Worm (Caenorhabditis elegans) whole organism, L4 larva: Measurements from ENCODE around the gene del-9.

ENCODE experiments used
- D1046.2 ChIP-seq: fragments of 200-800 bp; sonication (Bioruptor generic); IDR thresholded peaks from 2 replicates; pipeline ENCODE4 v1.3.6; 2022; ENCODE audit warnings: missing genetic modification characterization, missing compliant biosample characterization
- F37D6.2 ChIP-seq: sonication (generic microtip); optimal IDR thresholded peaks from 2 replicates; lab custom pipeline; 2016; ENCODE audit warnings: mild to moderate bottlenecking, missing genetic modification characterization, missing compliant biosample characterization
- F49E8.2 ChIP-seq: sonication (generic microtip); optimal IDR thresholded peaks from 2 replicates; lab custom pipeline; 2016; ENCODE audit warnings: missing compliant biosample characterization, mild to moderate bottlenecking, missing genetic modification characterization, borderline replicate concordance
- Y48G9A.11 ChIP-seq: fragments of 200-800 bp; sonication (Bioruptor generic); IDR thresholded peaks from 2 replicates; pipeline ENCODE4 v1.3.6; 2022; ENCODE audit warnings: missing genetic modification reagents, missing genetic modification characterization, missing compliant biosample characterization
- Y5F2A.4 ChIP-seq: fragments of 200-800 bp; sonication (Bioruptor generic); optimal IDR thresholded peaks from 2 replicates; lab custom pipeline; 2018; ENCODE audit warnings: mild to moderate bottlenecking, missing genetic modification characterization, missing compliant biosample characterization
- Y75B8A.6 ChIP-seq: fragments of 200-800 bp; sonication (Bioruptor generic); IDR thresholded peaks from 2 replicates; pipeline ENCODE4 v1.3.6; 2022; ENCODE audit warnings: missing genetic modification reagents, missing genetic modification characterization, missing compliant biosample characterization
- arid-1 ChIP-seq: fragments of 200-800 bp; sonication (Bioruptor generic); conservative IDR thresholded peaks from 2 replicates; pipeline ENCODE4 v1.3.6; 2022; ENCODE audit warnings: missing genetic modification reagents, missing genetic modification characterization, missing compliant biosample characterization
- ceh-20 ChIP-seq: fragments of 200-800 bp; sonication (Bioruptor generic); IDR thresholded peaks from 2 replicates; pipeline ENCODE4 v1.3.6; 2022; ENCODE audit warnings: missing genetic modification reagents, missing genetic modification characterization, missing compliant biosample characterization
- ceh-28 ChIP-seq: fragments of 150-350 bp; optimal IDR thresholded peaks from 2 replicates; lab custom pipeline; 2014; ENCODE audit warnings: missing biosample characterization, missing genetic modification reagents, missing genetic modification characterization
- ceh-82 ChIP-seq: sonication (generic microtip); optimal IDR thresholded peaks from 2 replicates; lab custom pipeline; 2017; ENCODE audit warnings: missing biosample characterization, missing genetic modification characterization
- ctbp-1 ChIP-seq: fragments of 200-800 bp; sonication (Bioruptor generic); IDR thresholded peaks from 2 replicates; pipeline ENCODE4 v1.3.6; 2022; ENCODE audit warnings: missing genetic modification reagents, missing genetic modification characterization, missing compliant biosample characterization
- dmd-8 ChIP-seq: fragments of 200-800 bp; sonication (Bioruptor generic); IDR thresholded peaks from 2 replicates; pipeline ENCODE4 v1.3.6; 2022; ENCODE audit warnings: missing genetic modification characterization, missing compliant biosample characterization
- dpl-1 ChIP-seq: fragments of 150-350 bp; optimal IDR thresholded peaks from 2 replicates; lab custom pipeline; 2014; ENCODE audit warnings: missing biosample characterization, missing genetic modification reagents, missing genetic modification characterization
- duxl-1 ChIP-seq: sonication (generic microtip); optimal IDR thresholded peaks from 2 replicates; lab custom pipeline; 2016; ENCODE audit warnings: mild to moderate bottlenecking, missing genetic modification characterization, moderate library complexity, missing compliant biosample characterization; ENCODE audit not compliant: poor library complexity
- egl-27 ChIP-seq: sonication (generic microtip); optimal IDR thresholded peaks from 3 replicates; lab custom pipeline; 2017; ENCODE audit warnings: missing biosample characterization, missing genetic modification reagents, missing genetic modification characterization
- fkh-10 ChIP-seq: fragments of 150-350 bp; optimal IDR thresholded peaks from 2 replicates; lab custom pipeline; 2014; ENCODE audit warnings: missing biosample characterization, missing genetic modification reagents, missing genetic modification characterization
- fos-1 ChIP-seq: fragments of 150-350 bp; optimal IDR thresholded peaks from 2 replicates; lab custom pipeline; 2014; ENCODE audit warnings: missing biosample characterization, missing genetic modification characterization
- gei-8 ChIP-seq: fragments of 200-800 bp; sonication (Bioruptor generic); optimal IDR thresholded peaks from 2 replicates; lab custom pipeline; 2018; ENCODE audit warnings: mild to moderate bottlenecking, missing genetic modification characterization, missing compliant biosample characterization
- hmg-1.1 ChIP-seq: fragments of 200-800 bp; sonication (Bioruptor generic); IDR thresholded peaks from 2 replicates; pipeline ENCODE4 v1.3.6; 2022; ENCODE audit warnings: missing genetic modification reagents, missing genetic modification characterization, missing compliant biosample characterization
- lim-7 ChIP-seq: fragments of 200-800 bp; sonication (Bioruptor generic); IDR thresholded peaks from 2 replicates; pipeline ENCODE4 v1.3.6; 2022; ENCODE audit warnings: missing genetic modification characterization, missing compliant biosample characterization
- lin-1 ChIP-seq: fragments of 200-800 bp; sonication (Bioruptor generic); IDR thresholded peaks from 2 replicates; pipeline ENCODE4 v1.3.6; 2022; ENCODE audit warnings: missing genetic modification reagents, missing genetic modification characterization, missing compliant biosample characterization
- lin-29 ChIP-seq: fragments of 200-800 bp; sonication (Bioruptor generic); IDR thresholded peaks from 2 replicates; pipeline ENCODE4 v1.3.6; 2022; ENCODE audit warnings: missing genetic modification reagents, missing genetic modification characterization, missing compliant biosample characterization
- lin-39 ChIP-seq: fragments of 150-350 bp; optimal IDR thresholded peaks from 2 replicates; lab custom pipeline; 2014; ENCODE audit warnings: missing biosample characterization, missing genetic modification reagents, missing genetic modification characterization
- lsy-2 ChIP-seq, 2 experiments: fragments of 150-350 bp in 1 of 2; sonication (generic microtip) in 1 of 2; optimal IDR thresholded peaks; 2 replicates each; lab custom pipeline; 2014 to 2017; ENCODE audit warnings: missing biosample characterization in 2 of 2, missing genetic modification characterization in 2 of 2
- madf-5 ChIP-seq, 2 experiments: fragments of 200-800 bp; sonication (Bioruptor generic); IDR thresholded peaks; 2 replicates each; pipeline ENCODE4 v1.3.6; 2022; ENCODE audit warnings: missing compliant biosample characterization in 2 of 2, missing genetic modification characterization in 2 of 2
- mep-1 ChIP-seq: fragments of 150-350 bp; sonication (generic microtip); optimal IDR thresholded peaks from 3 replicates; lab custom pipeline; 2014; ENCODE audit warnings: missing biosample characterization, missing genetic modification characterization
- nhr-102 ChIP-seq: sonication (generic microtip); optimal IDR thresholded peaks from 2 replicates; lab custom pipeline; 2016; ENCODE audit warnings: mild to moderate bottlenecking, missing genetic modification characterization, moderate library complexity, missing compliant biosample characterization
- nhr-237 ChIP-seq: sonication (generic microtip); optimal IDR thresholded peaks from 2 replicates; lab custom pipeline; 2017; ENCODE audit warnings: missing biosample characterization, missing genetic modification characterization
- nhr-25 ChIP-seq: sonication (generic microtip); optimal IDR thresholded peaks from 2 replicates; lab custom pipeline; 2017; ENCODE audit warnings: missing genetic modification characterization, mild to moderate bottlenecking, missing compliant biosample characterization, antibody characterized with exemption, moderate library complexity, borderline replicate concordance; ENCODE audit not compliant: insufficient read depth
- nhr-41 ChIP-seq: fragments of 200-800 bp; sonication (Bioruptor generic); IDR thresholded peaks from 2 replicates; pipeline ENCODE4 v1.3.6; 2022; ENCODE audit warnings: missing genetic modification reagents, missing genetic modification characterization, missing compliant biosample characterization
- nhr-6 ChIP-seq: fragments of 150-350 bp; optimal IDR thresholded peaks from 2 replicates; lab custom pipeline; 2014; ENCODE audit warnings: missing biosample characterization, missing genetic modification characterization
- pha-4 ChIP-seq, 2 experiments: fragments of 150-350 bp in 1 of 2; fragments of 200-800 bp in 1 of 2; sonication (Bioruptor generic) in 1 of 2; IDR thresholded peaks in 1 of 2; optimal IDR thresholded peaks in 1 of 2; 2 replicates each; pipeline versions ENCODE4 v1.3.6 to Lab custom; 2014 to 2022; ENCODE audit warnings: missing genetic modification characterization in 2 of 2, missing genetic modification reagents in 2 of 2, missing biosample characterization in 1 of 2, missing compliant biosample characterization in 1 of 2
- rbr-2 ChIP-seq: sonication (generic microtip); optimal IDR thresholded peaks from 2 replicates; lab custom pipeline; 2016; ENCODE audit warnings: missing genotype, missing genetic modification characterization, missing compliant biosample characterization
- saeg-2 ChIP-seq: fragments of 200-800 bp; sonication (Bioruptor generic); IDR thresholded peaks from 2 replicates; pipeline ENCODE4 v1.3.6; 2022; ENCODE audit warnings: missing genetic modification reagents, missing genetic modification characterization, missing compliant biosample characterization
- skn-1 ChIP-seq: fragments of 150-350 bp; optimal IDR thresholded peaks from 2 replicates; lab custom pipeline; 2014; ENCODE audit warnings: missing biosample characterization, missing genetic modification characterization
- snpc-1.2 ChIP-seq: fragments of 200-800 bp; sonication (Bioruptor generic); IDR thresholded peaks from 2 replicates; pipeline ENCODE4 v1.3.6; 2022; ENCODE audit warnings: missing genetic modification reagents, missing genetic modification characterization, missing compliant biosample characterization
- tag-97 ChIP-seq: fragments of 200-800 bp; sonication (Bioruptor generic); IDR thresholded peaks from 2 replicates; pipeline ENCODE4 v1.3.6; 2022; ENCODE audit warnings: missing genetic modification characterization, missing compliant biosample characterization
- tra-1 ChIP-seq: fragments of 200-800 bp; sonication (Bioruptor generic); IDR thresholded peaks from 2 replicates; pipeline ENCODE4 v1.3.6; 2022; ENCODE audit warnings: missing genetic modification reagents, missing genetic modification characterization, missing compliant biosample characterization
- unc-62 ChIP-seq, 3 experiments: fragments of 150-350 bp in 1 of 3; sonication (generic microtip); optimal IDR thresholded peaks in 2 of 3; peaks in 1 of 3; 1 replicate in 1 of 3; 2 replicates in 2 of 3; lab custom pipeline; 2014 to 2017; ENCODE audit warnings: missing biosample characterization in 3 of 3, missing genetic modification characterization in 3 of 3, missing genetic modification reagents in 3 of 3, missing genotype in 1 of 3
- zag-1 ChIP-seq: fragments of 150-350 bp; optimal IDR thresholded peaks from 2 replicates; lab custom pipeline; 2014; ENCODE audit warnings: missing biosample characterization, missing genetic modification characterization
- zip-11 ChIP-seq: fragments of 200-800 bp; sonication (Bioruptor generic); IDR thresholded peaks from 2 replicates; pipeline ENCODE4 v1.3.6; 2022; ENCODE audit warnings: missing genetic modification characterization, missing compliant biosample characterization
- ztf-11 ChIP-seq: fragments of 150-350 bp; optimal IDR thresholded peaks from 2 replicates; lab custom pipeline; 2014; ENCODE audit warnings: missing biosample characterization, missing genetic modification characterization

The del-9 gene

ce11 chrX:3644796-3645195 lies 27.7 kb upstream of the del-9 start, which contains the start of gene tmem-24:
Gene tmem-24 (minus strand): TSS chrX:3644896.
- TF ChIP-seq unc-62 (GFP tag; optimal IDR thresholded peaks at IDR 0.05 in 1 of 2; lab: Kevin White, UChicago) (peak in 1 of 2 experiments; percentile 11), unc-62 (tag; optimal IDR thresholded peaks at IDR 0.05; lab: Kevin White, UChicago) (no peak), nhr-237 (no peak), mep-1 (tag; lab: Kevin White, UChicago) (no peak), nhr-25 (tag; lab: Kevin White, UChicago) (no peak)

DNA sequence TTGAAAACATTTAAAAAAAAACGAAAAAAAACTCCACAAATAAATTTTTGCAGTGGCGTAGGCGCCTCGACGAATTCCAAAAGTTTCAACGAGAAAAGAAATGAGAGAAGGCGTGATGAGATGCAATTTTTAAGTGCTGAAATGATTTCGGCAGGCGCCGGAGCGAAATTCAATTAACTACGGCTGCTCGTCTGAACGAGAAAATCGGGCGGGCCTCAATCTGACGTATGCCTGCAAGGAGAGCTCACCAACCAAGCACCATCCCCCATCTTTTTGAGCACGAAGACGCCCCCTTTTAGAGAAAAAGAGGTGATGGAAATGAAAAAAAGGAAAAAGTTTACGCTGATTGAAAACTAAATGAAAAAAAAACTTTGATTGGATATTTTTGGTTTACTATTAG lies 17.7 kb upstream of the del-9 start:
- TF ChIP-seq nhr-6 (tag; lab: Kevin White, UChicago) (no peak), lsy-2 (tag; optimal IDR thresholded peaks at IDR 0.05; lab: Kevin White, UChicago) (no peak), zip-11 (GFP tag; lab: Robert Waterston, UW) (no peak), nhr-41 (GFP tag; lab: Robert Waterston, UW) (no peak), madf-5 (GFP tag; IDR thresholded peaks at IDR 0.05; lab: Robert Waterston, UW) (no peak), tra-1 (GFP tag; lab: Robert Waterston, UW) (no peak), skn-1 (no peak), pha-4 (GFP tag; IDR thresholded peaks at IDR 0.05; lab: Robert Waterston, UW) (no peak), pha-4 (tag; optimal IDR thresholded peaks at IDR 0.05; lab: Kevin White, UChicago) (no peak), fos-1 (tag; lab: Kevin White, UChicago) (no peak), snpc-1.2 (GFP tag; lab: Robert Waterston, UW) (no peak), ceh-20 (GFP tag; lab: Robert Waterston, UW) (no peak)

DNA sequence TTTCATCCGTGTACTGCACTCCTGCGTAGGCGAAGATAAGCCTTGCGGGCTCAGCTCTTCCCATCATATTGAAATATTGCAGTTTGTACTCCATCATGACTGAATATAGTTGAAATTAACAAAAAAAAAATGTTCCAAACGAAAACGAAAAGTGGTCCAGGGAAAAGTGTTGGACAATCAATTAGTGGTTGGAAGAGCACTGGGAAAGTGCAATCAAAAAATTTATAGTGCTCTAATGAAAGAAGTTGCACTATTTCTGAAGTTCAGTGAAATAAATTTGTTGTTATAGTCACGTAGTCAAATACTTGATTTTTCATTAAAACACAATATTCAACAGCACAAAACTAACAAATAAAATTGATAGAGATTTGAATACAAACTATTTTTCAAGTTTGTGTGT lies 16.5 kb upstream of the del-9 start, which contains the start of gene gst-11:
TSS of gene gst-11 (minus strand) at position 101 of the 400 bp plus-strand sequence.
- TF ChIP-seq unc-62 (GFP tag; optimal IDR thresholded peaks at IDR 0.05 in 1 of 2; lab: Kevin White, UChicago) (peak in 1 of 2 experiments; percentile 2), unc-62 (tag; optimal IDR thresholded peaks at IDR 0.05; lab: Kevin White, UChicago) (no peak), hmg-1.1 (GFP tag; lab: Robert Waterston, UW) (no peak)

DNA sequence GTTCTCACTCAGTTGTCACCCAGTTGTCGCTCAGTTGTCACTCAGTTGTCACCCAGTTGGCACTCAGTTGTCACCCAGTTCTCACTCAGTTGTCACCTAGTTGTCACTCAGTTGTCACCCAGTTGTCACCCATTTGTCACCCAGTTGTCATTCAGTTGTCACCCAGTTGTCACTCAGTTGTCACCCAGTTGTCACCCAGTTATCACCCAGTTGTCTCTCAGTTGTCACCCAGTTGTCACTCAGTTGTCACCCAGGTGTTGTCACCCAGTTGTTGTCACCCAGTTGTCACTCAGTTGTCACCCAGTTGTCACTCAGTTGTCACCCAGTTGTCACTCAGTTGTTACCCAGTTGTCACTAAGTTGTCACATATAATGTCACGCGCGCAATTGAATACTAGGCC lies 14.4 kb upstream of the del-9 start:
- TF ChIP-seq Y48G9A.11 (GFP tag; lab: Robert Waterston, UW) = peak; percentile 56
- no peak for TF ChIP-seq nhr-237
- TF ChIP-seq saeg-2 (GFP tag; lab: Robert Waterston, UW) = 0 out of 2 replicates have a peak, but pooled peaks have one; percentile 37
- TF ChIP-seq Y75B8A.6 (GFP tag; lab: Robert Waterston, UW) = peak; percentile 77; the same call in 1 of the 2 replicates
- TF ChIP-seq lin-29 (GFP tag; lab: Robert Waterston, UW) = no peak
- TF ChIP-seq gei-8 (GFP tag; lab: Kevin White, UChicago) = no peak
- TF ChIP-seq duxl-1 (tag; lab: Kevin White, UChicago) = no peak
- TF ChIP-seq dmd-8 = 0 out of 2 replicates have a peak, but pooled peaks have one; percentile 20
- no peak for TF ChIP-seq nhr-102 (tag; lab: Kevin White, UChicago)
- no peak for TF ChIP-seq lin-39 (tag; lab: Kevin White, UChicago)
- TF ChIP-seq egl-27 = no peak
- TF ChIP-seq madf-5 (GFP tag; IDR thresholded peaks at IDR 0.05; lab: Robert Waterston, UW) = peak in 1 of 2 experiments; percentile 56; a peak in 1 of 4 replicates
- no peak for TF ChIP-seq dpl-1 (GFP tag; lab: Kevin White, UChicago)
- no peak for TF ChIP-seq lin-1
- no peak for TF ChIP-seq zip-11 (GFP tag; lab: Robert Waterston, UW)
- peak; percentile 53; the same call in 1 of the 2 replicates for TF ChIP-seq nhr-41 (GFP tag; lab: Robert Waterston, UW)
- TF ChIP-seq ztf-11 (tag; lab: Kevin White, UChicago) = no peak
- TF ChIP-seq F49E8.2 (tag; lab: Kevin White, UChicago) = no peak
- peak; percentile 13; the same call in 1 of the 2 replicates for TF ChIP-seq snpc-1.2 (GFP tag; lab: Robert Waterston, UW)
- no peak for TF ChIP-seq ceh-28 (tag; lab: Kevin White, UChicago)
- peak; percentile 79; the same call in 1 of the 2 replicates for TF ChIP-seq D1046.2 (GFP tag; lab: Robert Waterston, UW)
- TF ChIP-seq ceh-82 (tag; lab: Kevin White, UChicago) = no peak
- TF ChIP-seq tag-97 (GFP tag; lab: Robert Waterston, UW) = peak; percentile 47; the same call in 1 of the 2 replicates
- no peak for TF ChIP-seq Y5F2A.4 (GFP tag; lab: Kevin White, UChicago)
- TF ChIP-seq ceh-20 (GFP tag; lab: Robert Waterston, UW) = no peak
- 0 out of 2 replicates have a peak, but pooled peaks have one; percentile 3 for TF ChIP-seq arid-1 (GFP tag; lab: Robert Waterston, UW)
- TF ChIP-seq unc-62 (GFP tag; optimal IDR thresholded peaks at IDR 0.05 in 1 of 2; lab: Kevin White, UChicago) = no peak
- TF ChIP-seq unc-62 (tag; optimal IDR thresholded peaks at IDR 0.05; lab: Kevin White, UChicago) = no peak
- peak; percentile 66 for TF ChIP-seq lim-7 (GFP tag; lab: Robert Waterston, UW)
- no peak for TF ChIP-seq zag-1 (tag; lab: Kevin White, UChicago)
- no peak for TF ChIP-seq ctbp-1
- no peak for TF ChIP-seq fkh-10 (GFP tag; lab: Kevin White, UChicago)
- TF ChIP-seq rbr-2 (tag; lab: Kevin White, UChicago) = no peak
- TF ChIP-seq F37D6.2 = no peak
